Fruit fly (Drosophila melanogaster) whole organism, pupa: ENCODE data around the gene pcx.
A peak's percentile ranks its signal among the peaks of the same experiment; 100 is the strongest.

ENCODE experiments used
- CG10348 ChIP-seq: fragments of 200-800 bp; sonication (Bioruptor generic); IDR thresholded peaks from 2 replicates; pipeline ENCODE4 v1.3.6; 2022; ENCODE audit warnings: missing biosample characterization, missing genetic modification characterization
- CG12605 ChIP-seq: fragments of 200-800 bp; sonication (Bioruptor generic); IDR thresholded peaks from 2 replicates; pipeline ENCODE4 v1.3.6; 2022; ENCODE audit warnings: missing biosample characterization, missing genetic modification characterization
- CG13204 ChIP-seq: fragments of 200-800 bp; sonication (Bioruptor generic); optimal IDR thresholded peaks from 2 replicates; lab custom pipeline; 2018; ENCODE audit warnings: missing biosample characterization, mild to moderate bottlenecking, missing genetic modification characterization, moderate library complexity
- CG14655 ChIP-seq: fragments of 200-800 bp; sonication (Bioruptor generic); optimal IDR thresholded peaks from 3 replicates; lab custom pipeline; 2017; ENCODE audit warnings: mild to moderate bottlenecking, missing biosample characterization, missing genetic modification reagents, missing genetic modification characterization
- CG15710 ChIP-seq: fragments of 200-800 bp; sonication (Bioruptor generic); optimal IDR thresholded peaks from 2 replicates; lab custom pipeline; 2018; ENCODE audit warnings: missing biosample characterization, mild to moderate bottlenecking, missing genetic modification characterization, moderate library complexity
- CG17806 ChIP-seq: fragments of 200-800 bp; sonication (Bioruptor generic); optimal IDR thresholded peaks from 2 replicates; lab custom pipeline; 2018; ENCODE audit warnings: missing biosample characterization, mild to moderate bottlenecking, missing genetic modification characterization, moderate library complexity
- CG32121 ChIP-seq: fragments of 200-800 bp; sonication (Bioruptor generic); IDR thresholded peaks from 2 replicates; pipeline ENCODE4 v1.3.6; 2022; ENCODE audit warnings: missing biosample characterization, missing genetic modification characterization
- CG34367 ChIP-seq: fragments of 200-800 bp; sonication (Bioruptor generic); optimal IDR thresholded peaks from 2 replicates; lab custom pipeline; 2018; ENCODE audit warnings: missing biosample characterization, mild to moderate bottlenecking, missing genetic modification characterization
- CG4496 ChIP-seq: fragments of 200-800 bp; sonication (Bioruptor generic); IDR thresholded peaks from 3 replicates; pipeline ENCODE4 v1.3.6; 2022; ENCODE audit warnings: missing biosample characterization, missing genetic modification characterization
- CG8159 ChIP-seq: fragments of 200-800 bp; sonication (Bioruptor generic); optimal IDR thresholded peaks from 3 replicates; lab custom pipeline; 2018; ENCODE audit warnings: missing biosample characterization, mild to moderate bottlenecking, missing genetic modification characterization, moderate library complexity
- CG8301 ChIP-seq: fragments of 200-800 bp; sonication (Bioruptor generic); optimal IDR thresholded peaks from 2 replicates; lab custom pipeline; 2018; ENCODE audit warnings: missing biosample characterization, mild to moderate bottlenecking, missing genetic modification characterization
- CG9948 ChIP-seq: fragments of 200-800 bp; sonication (Bioruptor generic); optimal IDR thresholded peaks from 2 replicates; lab custom pipeline; 2018; ENCODE audit warnings: missing biosample characterization, mild to moderate bottlenecking, missing genetic modification characterization, moderate library complexity
- D1 ChIP-seq: fragments of 200-800 bp; sonication (Bioruptor generic); optimal IDR thresholded peaks from 2 replicates; lab custom pipeline; 2018; ENCODE audit warnings: missing biosample characterization, mild to moderate bottlenecking, missing genetic modification characterization, moderate library complexity
- EcR ChIP-seq: fragments of 200-800 bp; sonication (Bioruptor generic); optimal IDR thresholded peaks from 3 replicates; lab custom pipeline; 2019; ENCODE audit warnings: missing biosample characterization, missing genetic modification characterization, mild to moderate bottlenecking, moderate library complexity, missing genetic modification reagents
- Ets98B ChIP-seq: fragments of 200-800 bp; sonication (Bioruptor generic); IDR thresholded peaks from 2 replicates; pipeline ENCODE4 v1.3.6; 2022; ENCODE audit warnings: missing biosample characterization, missing genetic modification characterization
- Pif1A ChIP-seq: fragments of 200-800 bp; sonication (Bioruptor generic); optimal IDR thresholded peaks from 3 replicates; lab custom pipeline; 2016; ENCODE audit warnings: missing biosample characterization, missing genetic modification characterization
- Pif1B ChIP-seq: fragments of 200-800 bp; sonication (Bioruptor generic); optimal IDR thresholded peaks from 3 replicates; lab custom pipeline; 2016; ENCODE audit warnings: missing biosample characterization, missing genetic modification characterization
- Snoo ChIP-seq: fragments of 200-800 bp; sonication (Bioruptor generic); optimal IDR thresholded peaks from 3 replicates; lab custom pipeline; 2017; ENCODE audit warnings: missing biosample characterization, mild to moderate bottlenecking, missing genetic modification characterization, inconsistent platforms
- fd96Ca ChIP-seq: fragments of 200-800 bp; sonication (Bioruptor generic); IDR thresholded peaks from 3 replicates; pipeline ENCODE4 v1.3.6; 2022; ENCODE audit warnings: missing biosample characterization, missing genetic modification characterization
- gl ChIP-seq: fragments of 200-800 bp; sonication (Bioruptor generic); optimal IDR thresholded peaks from 2 replicates; lab custom pipeline; 2018; ENCODE audit warnings: missing biosample characterization, mild to moderate bottlenecking, missing genetic modification characterization
- rn ChIP-seq: fragments of 200-800 bp; sonication (Bioruptor generic); IDR thresholded peaks from 2 replicates; pipeline ENCODE4 v1.3.6; 2022; ENCODE audit warnings: missing biosample characterization, missing genetic modification characterization

Gene pcx

DNA sequence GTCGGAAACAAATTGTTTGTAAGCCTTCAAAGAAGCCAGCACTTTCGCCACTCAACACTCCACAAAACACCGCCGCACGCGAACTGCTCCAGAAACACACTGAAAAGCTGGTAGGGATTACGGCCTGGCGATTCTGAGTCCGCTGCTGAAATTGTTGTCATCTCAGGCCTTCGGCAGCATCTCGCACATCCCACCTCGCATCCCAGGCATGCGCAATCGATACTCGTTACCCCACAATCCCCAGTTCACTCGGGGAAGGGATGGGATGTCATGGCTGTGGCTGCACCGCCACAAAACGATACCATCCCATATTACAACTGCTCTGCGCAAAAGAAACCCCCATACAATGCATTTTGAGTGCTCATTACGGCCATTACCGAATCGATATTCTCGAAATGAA, 34.7 kb downstream of the pcx start, which contains the start of gene CG3078:
TSS of gene CG3078 (minus strand) at position 101 of the 400 bp plus-strand sequence.
- TF ChIP-seq fd96Ca (GFP tag; lab: Robert Waterston, UW), result no peak
- TF ChIP-seq, all 21 proteins: peak for 0

DNA sequence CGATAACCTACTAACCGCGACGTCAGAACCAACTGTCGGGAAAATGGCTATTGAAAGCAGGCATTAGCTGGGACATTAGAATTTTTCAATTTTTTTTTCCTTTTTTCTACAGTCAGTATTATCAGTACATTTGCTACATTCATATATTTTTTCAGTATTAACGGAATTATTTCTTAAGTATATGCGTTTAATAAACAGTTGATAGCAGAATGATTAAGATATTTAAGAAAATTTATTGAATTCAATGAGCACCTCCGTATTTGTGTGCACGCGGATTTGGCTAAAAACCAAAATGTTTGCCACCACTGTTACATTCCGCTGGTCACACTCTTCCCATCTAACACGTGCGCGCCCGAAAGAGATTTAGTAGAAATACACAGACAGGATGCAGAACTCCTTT, 37.4 kb downstream of the pcx start, which contains the start of the genes temp and CG3071:
TSS of gene temp (minus strand) at position 5 of the 400 bp plus-strand sequence.
TSS of gene CG3071 (plus strand) at position 327 of the 400 bp plus-strand sequence.
- peak; percentile 10 for TF ChIP-seq CG8301 (tag; lab: Kevin White, UChicago)
- no peak for TF ChIP-seq CG34367 (tag; lab: Kevin White, UChicago)
- peak; percentile 12 for TF ChIP-seq CG17806 (tag; lab: Kevin White, UChicago)
- TF ChIP-seq Ets98B (GFP tag; lab: Robert Waterston, UW), result no peak
- peak; percentile 26 for TF ChIP-seq Pif1A
- no peak for TF ChIP-seq EcR (GFP tag; lab: Kevin White, UChicago)
- no peak for TF ChIP-seq rn (GFP tag; lab: Robert Waterston, UW)
- no peak for TF ChIP-seq CG12605
- TF ChIP-seq Snoo (tag; lab: Kevin White, UChicago), result peak; percentile 21
- no peak for TF ChIP-seq fd96Ca (GFP tag; lab: Robert Waterston, UW)
- TF ChIP-seq CG10348 (GFP tag; lab: Robert Waterston, UW), result no peak
- TF ChIP-seq CG32121, result no peak
- no peak for TF ChIP-seq CG13204 (GFP tag; lab: Kevin White, UChicago)
- no peak for TF ChIP-seq gl
- no peak for TF ChIP-seq D1 (tag; lab: Kevin White, UChicago)
- peak; percentile 53 for TF ChIP-seq CG8159 (tag; lab: Kevin White, UChicago)
- TF ChIP-seq CG9948, result peak; percentile 28
- TF ChIP-seq CG4496, result no peak
- no peak for TF ChIP-seq Pif1B (GFP tag; lab: Kevin White, UChicago)
- TF ChIP-seq CG14655 (GFP tag; lab: Kevin White, UChicago), result no peak
- peak; percentile 56 for TF ChIP-seq CG15710 (tag; lab: Kevin White, UChicago)
- TF ChIP-seq, all 21 proteins: peak for 7

DNA sequence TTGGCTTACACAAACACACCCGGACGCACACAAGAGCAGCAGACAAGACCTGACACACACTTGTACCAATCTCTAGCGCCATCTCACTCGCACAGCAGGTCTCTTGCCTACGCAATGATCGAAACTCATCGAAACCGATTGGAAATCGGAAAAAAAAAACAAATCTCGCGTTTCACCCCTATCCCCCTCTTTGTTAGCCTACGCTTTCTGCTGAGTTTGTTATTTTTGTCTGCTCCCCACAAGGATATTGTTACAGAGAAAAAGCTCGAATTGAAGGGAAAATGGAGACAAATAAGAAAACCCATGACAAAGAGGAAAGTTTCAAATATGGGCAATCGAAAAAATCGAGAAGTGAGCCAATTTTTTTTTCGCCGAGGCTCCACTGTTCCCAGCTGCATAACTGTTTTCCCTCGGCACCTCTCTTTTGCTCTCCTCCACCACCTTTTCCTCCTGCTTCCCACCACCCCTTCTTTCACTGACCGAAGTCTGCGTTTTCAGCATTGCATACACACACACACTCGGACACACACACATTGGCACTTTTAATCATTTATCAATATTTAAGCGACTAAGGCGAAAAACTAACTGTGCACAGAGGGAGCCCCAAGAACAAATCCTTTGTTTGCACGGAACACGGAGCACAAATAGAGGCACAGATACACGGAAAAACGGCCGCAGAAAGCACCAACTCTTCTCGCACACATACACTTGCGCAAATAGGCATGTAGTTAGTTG, 44.9 kb downstream of the pcx start:
- peak; percentile 24 for TF ChIP-seq CG17806 (tag; lab: Kevin White, UChicago)
- TF ChIP-seq CG32121, result peak; percentile 64
- peak; percentile 64; the same call in 2 of the 3 replicates for TF ChIP-seq fd96Ca (GFP tag; lab: Robert Waterston, UW)
- TF ChIP-seq Pif1A, result peak; percentile 34
- no peak for TF ChIP-seq D1 (tag; lab: Kevin White, UChicago)
- peak; percentile 29; the same call in 1 of the 2 replicates for TF ChIP-seq rn (GFP tag; lab: Robert Waterston, UW)
- TF ChIP-seq CG8301 (tag; lab: Kevin White, UChicago), result peak; percentile 28
- peak; percentile 47 for TF ChIP-seq CG15710 (tag; lab: Kevin White, UChicago)
- TF ChIP-seq CG13204 (GFP tag; lab: Kevin White, UChicago), result no peak
- TF ChIP-seq EcR (GFP tag; lab: Kevin White, UChicago), result no peak
- no peak for TF ChIP-seq Pif1B (GFP tag; lab: Kevin White, UChicago)
- no peak for TF ChIP-seq CG12605
- peak; percentile 50 for TF ChIP-seq Ets98B (GFP tag; lab: Robert Waterston, UW)
- peak; percentile 49; the same call in 2 of the 3 replicates for TF ChIP-seq CG4496
- TF ChIP-seq CG8159 (tag; lab: Kevin White, UChicago), result peak; percentile 53
- TF ChIP-seq CG34367 (tag; lab: Kevin White, UChicago), result no peak
- no peak for TF ChIP-seq CG14655 (GFP tag; lab: Kevin White, UChicago)
- TF ChIP-seq gl, result no peak
- TF ChIP-seq Snoo (tag; lab: Kevin White, UChicago), result peak; percentile 22
- peak; percentile 14 for TF ChIP-seq CG9948
- TF ChIP-seq CG10348 (GFP tag; lab: Robert Waterston, UW), result no peak

DNA sequence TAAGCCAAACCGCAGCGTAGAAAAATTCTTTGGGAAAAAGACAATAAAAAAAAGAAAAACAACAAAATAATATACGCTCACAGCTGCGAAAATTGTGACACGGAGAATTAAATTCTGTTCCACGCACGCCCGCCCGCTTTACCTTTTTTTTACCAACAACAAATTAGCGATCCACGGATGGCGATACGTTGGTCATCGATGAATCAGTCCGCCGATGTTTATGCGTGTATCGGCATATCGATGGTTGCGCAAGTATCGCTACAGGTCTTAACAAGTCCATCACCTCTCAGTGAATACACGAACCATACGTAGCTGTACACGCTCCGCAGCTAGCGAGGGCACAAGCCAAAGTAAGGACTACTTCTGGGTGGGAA, 45.4 kb downstream of the pcx start, which contains the start of gene CG2924:
TSS of gene CG2924 (minus strand) at position 205 of the 374 bp plus-strand sequence.
- TF ChIP-seq Snoo (tag; lab: Kevin White, UChicago) (no peak), CG4496 (peak; percentile 26; the same call in 2 of the 3 replicates), CG8301 (tag; lab: Kevin White, UChicago) (no peak), CG9948 (no peak), Ets98B (GFP tag; lab: Robert Waterston, UW) (peak; percentile 33), rn (GFP tag; lab: Robert Waterston, UW) (peak; percentile 37; the same call in 1 of the 2 replicates), CG10348 (GFP tag; lab: Robert Waterston, UW) (no peak), Pif1A (no peak)

DNA sequence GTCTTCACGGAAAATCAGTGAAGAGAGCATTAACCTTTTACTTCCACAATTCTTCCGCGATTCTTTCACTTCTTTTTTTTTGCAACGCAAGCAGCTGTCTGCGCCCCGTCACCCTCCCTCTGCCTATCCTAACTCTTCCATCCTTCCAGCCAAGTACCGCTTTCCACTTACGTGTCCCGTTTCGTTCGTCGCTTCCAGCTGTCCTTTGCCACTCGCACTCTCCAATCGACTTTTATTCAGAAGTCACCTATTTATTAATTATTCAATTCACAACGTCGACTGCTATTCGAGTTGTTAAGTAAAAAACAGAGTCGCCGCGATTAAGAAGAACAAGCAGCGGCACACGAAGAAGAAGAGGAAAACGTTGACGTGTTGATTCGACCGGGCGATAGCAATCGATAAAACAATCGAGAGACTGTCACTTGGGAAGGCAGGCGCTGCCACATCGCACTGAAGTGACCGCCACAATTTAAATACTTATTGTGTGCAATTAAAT, 49.7 kb downstream of the pcx start, which contains the start of gene Grp170:
TSS of gene Grp170 (minus strand) at position 365 of the 496 bp plus-strand sequence.
- TF ChIP-seq EcR (GFP tag; lab: Kevin White, UChicago) (peak; percentile 93), CG8159 (tag; lab: Kevin White, UChicago) (no peak), Pif1B (GFP tag; lab: Kevin White, UChicago) (peak; percentile 28), CG4496 (no peak), D1 (tag; lab: Kevin White, UChicago) (no peak), CG17806 (tag; lab: Kevin White, UChicago) (no peak), CG13204 (GFP tag; lab: Kevin White, UChicago) (peak; percentile 5), Ets98B (GFP tag; lab: Robert Waterston, UW) (no peak; the same call in 1 of the 2 replicates)
- TF ChIP-seq, all 21 proteins: peak for 3
